Worm (Caenorhabditis elegans): ENCODE data around the gene H39E23.2.

DNA sequence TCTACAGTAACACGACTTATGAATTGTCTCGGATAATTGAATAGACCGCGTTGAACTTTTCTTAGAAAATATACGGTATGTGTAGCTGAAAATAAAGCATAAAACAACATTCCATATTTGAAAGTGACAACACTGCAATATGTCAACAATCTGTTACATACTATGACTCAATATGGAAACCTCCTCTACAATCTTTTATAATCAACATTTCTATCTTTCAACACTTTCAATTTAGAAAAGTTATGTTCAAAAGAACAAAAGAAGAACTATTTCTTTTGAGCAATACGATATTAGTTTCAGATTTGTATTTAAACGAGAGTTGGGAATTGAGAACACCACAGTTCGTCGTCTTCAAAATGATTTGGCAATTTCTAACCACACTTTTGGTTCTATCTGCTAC is 27.7 kb upstream of the H39E23.2 start, which contains the start of gene D1086.10:
- TF ChIP-seq blmp-1 (tag; optimal IDR thresholded peaks at IDR 0.05) (no peak), flh-1 (GFP tag; optimal IDR thresholded peaks at IDR 0.05) (no peak), mab-5 (tag; optimal IDR thresholded peaks at IDR 0.05) (no peak), nhr-2 (tag; optimal IDR thresholded peaks at IDR 0.05) (no peak), tbx-8 (GFP tag; optimal IDR thresholded peaks at IDR 0.05) (no peak), sptf-1 (tag; optimal IDR thresholded peaks at IDR 0.05) (no peak), snpc-4 (tag; optimal IDR thresholded peaks at IDR 0.05) (no peak), ztf-11 (tag; optimal IDR thresholded peaks at IDR 0.05) (no peak), elt-1 (tag; optimal IDR thresholded peaks at IDR 0.05; ENCODE audit: borderline replicate concordance, insufficient read depth) (no peak), lsy-2 (tag; optimal IDR thresholded peaks at IDR 0.05) (no peak)

Measured in whole organism, mixed stage, embryonic.